Fruit fly (Drosophila melanogaster): ENCODE measurements around the gene gammaTub37C.

- TF ChIP-seq CTCF (optimal IDR thresholded peaks at IDR 0.05) (no peak), CG8478 (optimal IDR thresholded peaks at IDR 0.05) (no peak)
These were observed 26.9 kb upstream of the gammaTub37C start for dm6 chr2L:19212401-19212800.

Data from S2 (cell line).